Fruit fly (Drosophila melanogaster): Measurements from ENCODE around the gene fred.

The fred gene

DNA sequence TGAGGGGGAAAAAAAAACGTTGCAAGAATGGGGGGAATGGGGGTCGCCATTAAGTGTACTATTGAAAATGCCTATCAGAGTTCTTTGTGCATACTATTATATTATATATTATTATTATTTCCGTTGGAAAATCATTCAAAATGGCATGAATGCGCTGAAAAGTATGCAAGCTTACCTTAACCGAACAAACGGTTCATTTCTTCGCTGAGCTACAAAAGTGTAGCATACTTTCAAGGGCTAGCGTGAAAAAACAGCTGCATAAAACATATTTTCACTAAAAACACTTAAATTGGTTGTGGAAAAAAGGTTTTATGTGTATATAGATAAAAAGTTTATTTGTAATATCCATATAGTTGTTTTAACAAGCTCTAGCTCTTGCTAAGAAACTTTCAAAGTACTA lies 28.3 kb upstream of the fred start:
- TF ChIP-seq CG7101 (tag; optimal IDR thresholded peaks at IDR 0.05): no peak
- no peak for TF ChIP-seq CG12768 (GFP tag; optimal IDR thresholded peaks at IDR 0.05)
- no peak for TF ChIP-seq CG1620 (GFP tag; optimal IDR thresholded peaks at IDR 0.05)

DNA sequence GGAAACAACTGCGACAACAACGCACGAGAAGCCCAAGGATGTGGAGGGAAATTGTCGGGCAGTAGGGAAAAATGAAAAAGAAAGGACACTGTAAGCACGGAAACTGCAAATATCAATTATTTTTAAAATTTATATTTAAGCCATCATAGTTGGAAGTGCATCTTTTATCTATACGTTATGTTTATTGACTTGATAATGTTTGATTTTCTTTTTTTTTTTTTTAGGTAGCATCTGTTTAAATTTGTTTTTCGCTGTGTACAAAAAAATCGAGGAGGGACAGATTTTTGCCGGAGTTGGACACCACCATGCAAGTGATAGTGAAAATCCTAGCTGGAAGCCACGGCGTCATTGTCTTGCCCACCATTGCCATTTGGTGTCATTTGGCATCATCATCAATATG lies 27.7 kb upstream of the fred start:
- no peak for TF ChIP-seq cic (GFP tag; optimal IDR thresholded peaks at IDR 0.05)
- no peak for TF ChIP-seq Mnt (GFP tag; optimal IDR thresholded peaks at IDR 0.05)
- TF ChIP-seq CG33017 (tag; optimal IDR thresholded peaks at IDR 0.05): no peak
- no peak for TF ChIP-seq CG7101 (tag; optimal IDR thresholded peaks at IDR 0.05)
- no peak for TF ChIP-seq pad (GFP tag; optimal IDR thresholded peaks at IDR 0.05)
- TF ChIP-seq ovo (GFP tag; optimal IDR thresholded peaks at IDR 0.05): no peak
- no peak for TF ChIP-seq Hr96 (GFP tag; optimal IDR thresholded peaks at IDR 0.05)

DNA sequence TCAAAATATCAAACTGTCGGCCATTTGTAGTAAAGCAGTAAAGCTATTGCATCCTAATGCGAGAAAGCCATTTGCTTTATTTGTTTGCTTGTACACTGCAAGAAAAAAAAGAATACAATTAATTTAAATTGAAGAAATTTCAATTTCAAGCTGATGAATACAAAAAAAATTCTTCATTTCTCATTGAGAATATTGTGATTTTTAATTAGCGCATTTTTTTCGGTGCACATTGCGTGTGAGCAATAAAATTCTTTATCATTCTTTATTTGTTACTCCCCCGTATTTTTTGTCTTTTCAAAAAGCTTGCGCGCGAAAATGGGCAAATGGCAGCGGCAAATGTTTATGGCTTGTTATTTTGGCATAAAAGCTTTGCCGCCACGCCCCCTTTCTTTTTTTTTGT lies 20.6 kb upstream of the fred start:
- TF ChIP-seq pad (GFP tag; optimal IDR thresholded peaks at IDR 0.05) (no peak), kay (GFP tag; ENCODE audit: borderline replicate concordance) (peak; percentile 22), cic (GFP tag; optimal IDR thresholded peaks at IDR 0.05) (no peak)

DNA sequence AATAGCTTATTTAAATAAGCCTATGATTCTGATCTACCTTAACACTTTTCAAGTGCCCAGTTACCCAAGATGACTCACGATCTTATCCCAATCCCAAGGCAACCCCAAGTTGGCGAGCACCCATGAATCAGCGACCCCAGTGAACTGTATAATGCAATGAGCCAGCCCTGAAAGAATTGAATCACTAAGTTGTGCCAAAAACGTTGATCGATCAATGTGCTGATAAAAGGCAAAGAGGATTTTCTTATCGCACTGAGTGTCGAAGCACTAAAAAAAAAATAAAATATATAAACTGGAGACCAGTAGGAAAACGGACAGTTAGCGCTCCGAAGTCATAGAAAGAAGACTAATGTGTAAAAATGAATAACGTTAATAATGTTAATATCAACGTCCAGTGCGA lies 16.8 kb upstream of the fred start, which contains the start of gene CG43774:
CG43774 (plus strand) TSS at position 301 of the 400 bp plus-strand sequence.
- TF ChIP-seq CG33017 (tag; optimal IDR thresholded peaks at IDR 0.05) (no peak), CG11617 (GFP tag; optimal IDR thresholded peaks at IDR 0.05) (no peak), CG1620 (GFP tag; optimal IDR thresholded peaks at IDR 0.05) (no peak), bab1 (GFP tag; optimal IDR thresholded peaks at IDR 0.05) (no peak), Mnt (GFP tag; optimal IDR thresholded peaks at IDR 0.05) (no peak), ovo (GFP tag; optimal IDR thresholded peaks at IDR 0.05) (no peak), Hr96 (GFP tag; optimal IDR thresholded peaks at IDR 0.05) (no peak), CG7045 (GFP tag; optimal IDR thresholded peaks at IDR 0.05) (no peak), CG5204 (GFP tag; optimal IDR thresholded peaks at IDR 0.05) (no peak), Clk (GFP tag; optimal IDR thresholded peaks at IDR 0.05) (no peak)

DNA sequence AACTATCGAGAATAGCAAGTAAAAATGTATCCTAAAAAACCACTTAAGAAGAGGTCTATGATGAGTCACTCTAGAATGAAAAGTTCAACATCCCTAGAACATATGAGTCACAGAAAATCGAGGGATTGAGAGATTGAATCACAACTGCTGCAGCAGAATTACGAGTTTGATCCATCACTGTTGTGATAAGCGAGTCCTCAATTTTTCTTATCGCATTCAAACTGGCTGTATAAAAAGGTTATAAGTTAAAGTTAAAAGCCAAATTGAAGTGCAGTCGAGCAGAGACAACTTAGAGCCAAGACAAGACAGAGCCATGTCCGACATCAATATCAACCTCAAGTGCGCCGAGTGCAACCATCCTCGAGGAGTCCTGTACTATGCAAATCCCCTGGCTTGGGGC lies 15.9 kb upstream of the fred start, which contains the start of gene CG43773:
CG43773 (plus strand) TSS at position 301 of the 400 bp plus-strand sequence.
- TF ChIP-seq CG7101 (tag; optimal IDR thresholded peaks at IDR 0.05): no peak
- no peak for TF ChIP-seq bab1 (GFP tag; optimal IDR thresholded peaks at IDR 0.05)
- no peak for TF ChIP-seq CG33017 (tag; optimal IDR thresholded peaks at IDR 0.05)

DNA sequence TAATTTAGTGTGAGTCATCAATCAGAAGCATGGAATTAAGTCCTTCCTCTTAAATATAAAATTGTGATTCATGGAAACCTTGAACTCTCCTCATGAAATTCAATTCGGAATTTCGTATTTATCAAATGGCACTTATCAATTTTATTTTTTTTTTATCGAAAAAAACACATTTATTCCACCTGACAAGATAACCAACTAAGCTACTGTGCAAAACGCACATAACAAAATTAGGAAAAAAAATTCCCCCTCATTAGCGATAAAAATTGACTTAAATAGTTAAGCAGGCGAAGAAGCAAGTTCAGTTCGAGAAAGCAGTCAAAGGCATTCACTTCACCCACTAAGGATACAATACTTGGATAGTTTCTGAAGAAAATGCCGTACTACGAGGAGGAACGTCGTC lies 14.2 kb upstream of the fred start, which contains the start of gene CG15423:
CG15423 (plus strand) TSS at position 301 of the 400 bp plus-strand sequence.
- TF ChIP-seq cnc (optimal IDR thresholded peaks at IDR 0.05) (no peak), ovo (GFP tag; optimal IDR thresholded peaks at IDR 0.05) (no peak), pad (GFP tag; optimal IDR thresholded peaks at IDR 0.05) (no peak), cic (GFP tag; optimal IDR thresholded peaks at IDR 0.05) (no peak), CG5204 (GFP tag; optimal IDR thresholded peaks at IDR 0.05) (no peak), CG7101 (tag; optimal IDR thresholded peaks at IDR 0.05) (no peak), toe (GFP tag; optimal IDR thresholded peaks at IDR 0.05) (no peak), Clk (GFP tag; optimal IDR thresholded peaks at IDR 0.05) (no peak), Crg-1 (GFP tag; optimal IDR thresholded peaks at IDR 0.05) (no peak)

DNA sequence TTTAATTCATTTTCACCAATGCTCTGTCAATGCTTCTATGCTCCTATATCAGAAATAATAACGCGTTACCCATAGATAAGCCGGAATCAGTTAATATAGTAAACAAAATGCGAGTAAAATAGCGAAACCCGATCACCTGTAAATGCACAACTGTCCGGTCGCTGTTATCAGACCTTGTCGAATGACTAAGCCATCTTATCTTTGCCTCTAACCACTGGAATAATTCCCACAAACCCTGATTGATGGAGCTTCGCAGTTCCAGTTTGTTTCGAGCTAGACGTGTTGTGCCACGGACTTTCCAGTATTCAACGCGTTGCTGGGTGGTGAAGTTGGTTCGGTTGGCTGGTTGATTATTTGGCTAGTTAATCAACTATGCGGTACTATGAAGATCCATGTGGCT lies 13.2 kb upstream of the fred start, which contains the start of gene CG15422:
CG15422 (plus strand) TSS at position 301 of the 400 bp plus-strand sequence.
- TF ChIP-seq CG11617 (GFP tag; optimal IDR thresholded peaks at IDR 0.05) (no peak), CG7101 (tag; optimal IDR thresholded peaks at IDR 0.05) (no peak), CG14711 (tag; optimal IDR thresholded peaks at IDR 0.05) (no peak), Mnt (GFP tag; optimal IDR thresholded peaks at IDR 0.05) (no peak), tj (GFP tag; optimal IDR thresholded peaks at IDR 0.05) (no peak), CG7045 (GFP tag; optimal IDR thresholded peaks at IDR 0.05) (no peak), ovo (GFP tag; optimal IDR thresholded peaks at IDR 0.05) (no peak), CG12768 (GFP tag; optimal IDR thresholded peaks at IDR 0.05) (no peak), cic (GFP tag; optimal IDR thresholded peaks at IDR 0.05) (no peak)

DNA sequence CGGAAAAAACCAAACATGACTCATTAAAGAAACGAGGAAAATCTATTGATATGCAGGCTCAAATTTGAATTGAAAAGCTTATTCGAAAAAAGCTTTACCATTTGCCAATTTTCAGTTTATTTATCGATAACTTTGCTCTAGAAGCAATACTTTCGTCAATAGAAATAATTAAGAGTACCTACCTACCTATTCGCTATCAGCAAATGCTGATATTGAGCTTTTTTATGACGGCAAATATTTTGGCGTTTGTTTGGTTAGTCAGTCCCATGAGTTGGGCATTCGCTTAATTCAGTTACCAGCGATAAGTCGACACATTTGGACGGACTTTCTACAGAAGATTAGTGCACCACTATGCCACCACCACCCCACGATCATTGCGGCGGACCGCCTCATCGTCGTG lies 12.3 kb upstream of the fred start, which contains the start of gene CG34176:
CG34176 (plus strand) TSS at position 301 of the 400 bp plus-strand sequence.
- TF ChIP-seq Clk (GFP tag; optimal IDR thresholded peaks at IDR 0.05) (no peak), toe (GFP tag; optimal IDR thresholded peaks at IDR 0.05) (no peak), Mnt (GFP tag; optimal IDR thresholded peaks at IDR 0.05) (no peak), tj (GFP tag; optimal IDR thresholded peaks at IDR 0.05) (no peak)

DNA sequence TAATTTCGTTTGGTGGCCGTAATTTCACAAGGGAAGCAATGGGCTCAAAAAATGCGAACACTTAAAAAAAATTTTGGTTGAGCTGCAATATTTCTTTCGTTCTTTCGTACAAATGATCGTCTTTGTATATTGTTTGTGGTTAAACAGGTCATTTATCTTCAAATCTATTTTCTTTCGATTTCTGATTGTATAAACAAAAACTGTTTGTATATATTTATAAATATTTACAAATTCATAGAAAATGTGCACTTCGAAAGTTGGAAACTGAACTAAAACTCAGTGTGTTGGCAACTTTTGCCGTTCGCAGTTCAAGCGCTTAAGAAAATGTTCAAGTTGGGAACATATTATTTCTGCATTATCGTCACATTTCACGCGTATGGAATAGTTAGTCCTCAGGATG lies 8.2 kb upstream of the fred start, which contains the start of gene CG43797:
CG43797 (plus strand) TSS at position 301 of the 400 bp plus-strand sequence.
- TF ChIP-seq CG14711 (tag; optimal IDR thresholded peaks at IDR 0.05) (no peak), CG12768 (GFP tag; optimal IDR thresholded peaks at IDR 0.05) (no peak), Crg-1 (GFP tag; optimal IDR thresholded peaks at IDR 0.05) (no peak)

All from whole organism, adult.